Worm (Caenorhabditis elegans) whole organism, L4 larva: Measurements from ENCODE around the gene dct-15.

Experiments
- ceh-82 ChIP-seq: sonication (generic microtip); optimal IDR thresholded peaks from 2 replicates; lab custom pipeline; 2017; ENCODE audit warnings: missing biosample characterization, missing genetic modification characterization
- hmg-1.1 ChIP-seq: fragments of 200-800 bp; sonication (Bioruptor generic); IDR thresholded peaks from 2 replicates; pipeline ENCODE4 v1.3.6; 2022; ENCODE audit warnings: missing genetic modification reagents, missing genetic modification characterization, missing compliant biosample characterization
- nhr-237 ChIP-seq: sonication (generic microtip); optimal IDR thresholded peaks from 2 replicates; lab custom pipeline; 2017; ENCODE audit warnings: missing biosample characterization, missing genetic modification characterization
- ztf-7 ChIP-seq: fragments of 150-350 bp; optimal IDR thresholded peaks from 2 replicates; lab custom pipeline; 2014; ENCODE audit warnings: missing biosample characterization, missing genetic modification characterization

ce11 chrIV:9789496-9789895 is 21.0 kb downstream of the dct-15 start, which contains the start of gene T13F2.4:
- no peak for TF ChIP-seq ztf-7 (tag; lab: Kevin White, UChicago)
- no peak for TF ChIP-seq hmg-1.1 (GFP tag; lab: Robert Waterston, UW)
- TF ChIP-seq nhr-237, result no peak
- no peak for TF ChIP-seq ceh-82 (tag; lab: Kevin White, UChicago)
